Fruit fly (Drosophila melanogaster): Measurements from ENCODE around the gene sp3.

Gene sp3

dm6 chr3R:21506270-21506669 lies 14.5 kb upstream of the sp3 start:
- no peak for TF ChIP-seq woc (GFP tag; optimal IDR thresholded peaks at IDR 0.05)
- TF ChIP-seq dmrt93B (GFP tag; optimal IDR thresholded peaks at IDR 0.05): no peak
- no peak for TF ChIP-seq pan (optimal IDR thresholded peaks at IDR 0.05)

- TF ChIP-seq sage (GFP tag; optimal IDR thresholded peaks at IDR 0.05) (no peak), Vsx2 (GFP tag; optimal IDR thresholded peaks at IDR 0.05; ENCODE audit: partially characterized antibody) (peak; percentile 41)
These were observed 9.7 kb upstream of the sp3 start for dm6 chr3R:21510999-21511398.

dm6 chr3R:21520183-21520582 lies 545 bp upstream of the sp3 start:
- TF ChIP-seq Hr83 (GFP tag; optimal IDR thresholded peaks at IDR 0.05; ENCODE audit: poor library complexity, severe bottlenecking) (peak; percentile 99), Hr78 (GFP tag; optimal IDR thresholded peaks at IDR 0.05) (no peak), Dfd (GFP tag; optimal IDR thresholded peaks at IDR 0.05) (no peak), Dif (GFP tag; optimal IDR thresholded peaks at IDR 0.05; ENCODE audit: partially characterized antibody) (no peak), Jra (GFP tag; optimal IDR thresholded peaks at IDR 0.05) (peak; percentile 82), Vsx2 (GFP tag; optimal IDR thresholded peaks at IDR 0.05; ENCODE audit: partially characterized antibody) (no peak), h (GFP tag; optimal IDR thresholded peaks at IDR 0.05) (peak; percentile 96), OdsH (GFP tag; optimal IDR thresholded peaks at IDR 0.05) (peak; percentile 95), Hnf4 (GFP tag; optimal IDR thresholded peaks at IDR 0.05) (peak; percentile 94), usp (GFP tag; optimal IDR thresholded peaks at IDR 0.05) (no peak), Abd-B (GFP tag; optimal IDR thresholded peaks at IDR 0.05) (no peak), psq (GFP tag; optimal IDR thresholded peaks at IDR 0.05) (peak; percentile 85), dl (GFP tag; optimal IDR thresholded peaks at IDR 0.05; ENCODE audit: insufficient read depth in 1 of 2, partially characterized antibody in 2 of 2) (no peak), foxo (GFP tag; optimal IDR thresholded peaks at IDR 0.05) (peak; percentile 33 to 96), brk (GFP tag; optimal IDR thresholded peaks at IDR 0.05) (peak; percentile 91), CG32264 (GFP tag; optimal IDR thresholded peaks at IDR 0.05) (peak; percentile 68), sage (GFP tag; optimal IDR thresholded peaks at IDR 0.05) (peak; percentile 72), rgr (GFP tag; optimal IDR thresholded peaks at IDR 0.05) (peak; percentile 99), jim (GFP tag; optimal IDR thresholded peaks at IDR 0.05) (no peak), tai (GFP tag; optimal IDR thresholded peaks at IDR 0.05) (peak; percentile 88), CrebA (GFP tag; optimal IDR thresholded peaks at IDR 0.05; ENCODE audit: borderline replicate concordance) (no peak), Mio (GFP tag; optimal IDR thresholded peaks at IDR 0.05) (peak; percentile 81), fru (GFP tag; optimal IDR thresholded peaks at IDR 0.05) (peak; percentile 92), lola (GFP tag; optimal IDR thresholded peaks at IDR 0.05) (no peak), dmrt93B (GFP tag; optimal IDR thresholded peaks at IDR 0.05) (peak; percentile 98), GATAd (GFP tag; optimal IDR thresholded peaks at IDR 0.05) (peak; percentile 76), pan (optimal IDR thresholded peaks at IDR 0.05) (no peak), HLH106 (tag; optimal IDR thresholded peaks at IDR 0.05) (peak; percentile 94), ey (GFP tag; optimal IDR thresholded peaks at IDR 0.05) (peak; percentile 88), CG9705 (GFP tag; optimal IDR thresholded peaks at IDR 0.05) (peak; percentile 98), dsf (GFP tag; optimal IDR thresholded peaks at IDR 0.05; ENCODE audit: borderline replicate concordance) (peak; percentile 84), Rel (GFP tag; optimal IDR thresholded peaks at IDR 0.05) (no peak), Rel (tag; optimal IDR thresholded peaks at IDR 0.05) (no peak), sv (GFP tag; optimal IDR thresholded peaks at IDR 0.05) (peak; percentile 96), Sp1 (GFP tag; optimal IDR thresholded peaks at IDR 0.05) (peak; percentile 88), woc (GFP tag; optimal IDR thresholded peaks at IDR 0.05) (peak; percentile 19), br (GFP tag; optimal IDR thresholded peaks at IDR 0.05) (peak; percentile 94), Myc (optimal IDR thresholded peaks at IDR 0.05) (peak; percentile 63), N (GFP tag; optimal IDR thresholded peaks at IDR 0.05) (no peak)
